Worm (Caenorhabditis elegans) whole organism, L1 larva: Measurements from ENCODE around the gene K07H8.2.
A peak's percentile ranks its signal among the peaks of the same experiment; 100 is the strongest.

ENCODE experiments used
- F16B12.6 ChIP-seq: fragments of 150-350 bp; optimal IDR thresholded peaks from 2 replicates; lab custom pipeline; 2014; ENCODE audit warnings: missing biosample characterization, missing genetic modification characterization
- aha-1 ChIP-seq: fragments of 150-350 bp; optimal IDR thresholded peaks from 2 replicates; lab custom pipeline; 2014; ENCODE audit warnings: missing biosample characterization, missing genetic modification characterization
- alr-1 ChIP-seq: fragments of 200-800 bp; sonication (Bioruptor generic); optimal IDR thresholded peaks from 2 replicates; lab custom pipeline; 2018; ENCODE audit warnings: borderline replicate concordance, mild to moderate bottlenecking, missing genetic modification characterization, missing compliant biosample characterization
- aly-2 ChIP-seq: fragments of 150-350 bp; optimal IDR thresholded peaks from 2 replicates; lab custom pipeline; 2014; ENCODE audit warnings: missing biosample characterization, missing genetic modification characterization
- ceh-63 ChIP-seq: fragments of 200-800 bp; sonication (Bioruptor generic); optimal IDR thresholded peaks from 2 replicates; lab custom pipeline; 2018; ENCODE audit warnings: mild to moderate bottlenecking, missing genetic modification characterization, missing compliant biosample characterization
- ceh-8 ChIP-seq: fragments of 200-800 bp; sonication (Bioruptor generic); optimal IDR thresholded peaks from 2 replicates; lab custom pipeline; 2018; ENCODE audit warnings: mild to moderate bottlenecking, missing genetic modification characterization, moderate library complexity, missing compliant biosample characterization
- ceh-88 ChIP-seq: fragments of 200-800 bp; sonication (Bioruptor generic); IDR thresholded peaks from 2 replicates; pipeline ENCODE4 v1.3.6; 2022; ENCODE audit warnings: missing genetic modification characterization, missing compliant biosample characterization
- ceh-90 ChIP-seq: sonication (generic microtip); optimal IDR thresholded peaks from 2 replicates; lab custom pipeline; 2016; ENCODE audit warnings: missing genetic modification characterization, missing compliant biosample characterization
- dsc-1 ChIP-seq: sonication (generic microtip); optimal IDR thresholded peaks from 2 replicates; lab custom pipeline; 2016; ENCODE audit warnings: mild to moderate bottlenecking, missing genetic modification characterization, missing compliant biosample characterization
- egl-27 ChIP-seq, 2 experiments: fragments of 150-350 bp in 1 of 2; sonication (generic microtip); optimal IDR thresholded peaks; 3 replicates each; lab custom pipeline; 2017 to 2018; ENCODE audit warnings: missing biosample characterization in 2 of 2, missing genetic modification characterization in 2 of 2, missing genetic modification reagents in 2 of 2
- elt-2 ChIP-seq: sonication (generic microtip); optimal IDR thresholded peaks from 2 replicates; lab custom pipeline; 2016; ENCODE audit warnings: missing genetic modification characterization, mild to moderate bottlenecking, inconsistent platforms, missing compliant biosample characterization, missing genetic modification reagents
- elt-3 ChIP-seq, 6 experiments: fragments of 150-350 bp in 1 of 6; sonication (generic microtip); optimal IDR thresholded peaks; 2 replicates each; lab custom pipeline; 2017 to 2018; ENCODE audit warnings: missing biosample characterization in 6 of 6, missing genetic modification characterization in 6 of 6, inconsistent platforms in 1 of 6
- fkh-4 ChIP-seq: sonication (generic microtip); optimal IDR thresholded peaks from 2 replicates; lab custom pipeline; 2016; ENCODE audit warnings: missing compliant biosample characterization, missing genetic modification characterization, borderline replicate concordance
- grh-1 ChIP-seq: fragments of 200-800 bp; sonication (Bioruptor generic); IDR thresholded peaks from 2 replicates; pipeline ENCODE4 v1.3.6; 2022; ENCODE audit warnings: missing genetic modification reagents, missing genetic modification characterization, missing compliant biosample characterization
- hlh-17 ChIP-seq: fragments of 200-800 bp; sonication (Bioruptor generic); optimal IDR thresholded peaks from 2 replicates; lab custom pipeline; 2018; ENCODE audit warnings: missing genetic modification characterization, mild to moderate bottlenecking, missing compliant biosample characterization, moderate library complexity, borderline replicate concordance
- hpl-2 ChIP-seq: fragments of 150-350 bp; optimal IDR thresholded peaks from 2 replicates; lab custom pipeline; 2014; ENCODE audit warnings: missing biosample characterization, missing genetic modification reagents, missing genetic modification characterization
- isw-1 ChIP-seq: fragments of 200-800 bp; sonication (Bioruptor generic); IDR thresholded peaks from 2 replicates; pipeline ENCODE4 v1.3.6; 2022; ENCODE audit warnings: missing genetic modification characterization, missing compliant biosample characterization
- jun-1 ChIP-seq: fragments of 150-350 bp; optimal IDR thresholded peaks from 2 replicates; lab custom pipeline; 2014; ENCODE audit warnings: missing biosample characterization, missing genetic modification reagents, missing genetic modification characterization
- lin-13 ChIP-seq: fragments of 150-350 bp; optimal IDR thresholded peaks from 2 replicates; lab custom pipeline; 2014; ENCODE audit warnings: missing biosample characterization, missing genetic modification reagents, missing genetic modification characterization
- lin-15B ChIP-seq: fragments of 150-350 bp; sonication (generic microtip); optimal IDR thresholded peaks from 3 replicates; lab custom pipeline; 2014; ENCODE audit warnings: missing biosample characterization, missing genetic modification characterization
- lin-35 ChIP-seq, 2 experiments: fragments of 150-350 bp; optimal IDR thresholded peaks; 2 replicates each; lab custom pipeline; 2014; ENCODE audit warnings: missing biosample characterization in 2 of 2, missing genetic modification characterization in 2 of 2, missing genetic modification reagents in 2 of 2
- lin-39 ChIP-seq: fragments of 150-350 bp; optimal IDR thresholded peaks from 2 replicates; lab custom pipeline; 2014; ENCODE audit warnings: missing biosample characterization, missing genetic modification reagents, missing genetic modification characterization
- lir-3 ChIP-seq: sonication (generic microtip); optimal IDR thresholded peaks from 2 replicates; lab custom pipeline; 2016; ENCODE audit warnings: mild to moderate bottlenecking, missing genetic modification characterization, moderate library complexity, missing compliant biosample characterization; ENCODE audit not compliant: poor library complexity
- lsy-2 ChIP-seq, 2 experiments: fragments of 150-350 bp; optimal IDR thresholded peaks; 2 replicates each; lab custom pipeline; 2014; ENCODE audit warnings: missing biosample characterization in 2 of 2, missing genetic modification characterization in 2 of 2
- mdl-1 ChIP-seq, 2 experiments: fragments of 150-350 bp; optimal IDR thresholded peaks; 2 replicates each; lab custom pipeline; 2014 to 2017; ENCODE audit warnings: missing biosample characterization in 2 of 2, missing genetic modification characterization in 2 of 2, inconsistent platforms in 1 of 2
- nhr-19 ChIP-seq: fragments of 200-800 bp; sonication (Bioruptor generic); conservative IDR thresholded peaks from 2 replicates; pipeline ENCODE4 v1.3.6; 2022; ENCODE audit warnings: missing genetic modification characterization, missing compliant biosample characterization
- nhr-20 ChIP-seq: sonication (generic microtip); optimal IDR thresholded peaks from 2 replicates; lab custom pipeline; 2016; ENCODE audit warnings: mild to moderate bottlenecking, missing genetic modification characterization, missing compliant biosample characterization
- nhr-28 ChIP-seq: fragments of 150-350 bp; optimal IDR thresholded peaks from 2 replicates; lab custom pipeline; 2014; ENCODE audit warnings: missing biosample characterization, missing genetic modification characterization
- nhr-47 ChIP-seq: sonication (generic microtip); optimal IDR thresholded peaks from 2 replicates; lab custom pipeline; 2016; ENCODE audit warnings: mild to moderate bottlenecking, missing genetic modification characterization, moderate library complexity, missing compliant biosample characterization
- nhr-71 ChIP-seq: sonication (generic microtip); optimal IDR thresholded peaks from 2 replicates; lab custom pipeline; 2016; ENCODE audit warnings: mild to moderate bottlenecking, missing genetic modification characterization, moderate library complexity, missing compliant biosample characterization
- nhr-76 ChIP-seq: sonication (generic microtip); optimal IDR thresholded peaks from 2 replicates; lab custom pipeline; 2017; ENCODE audit warnings: missing biosample characterization, missing genetic modification characterization
- nhr-77 ChIP-seq: fragments of 150-350 bp; optimal IDR thresholded peaks from 2 replicates; lab custom pipeline; 2014; ENCODE audit warnings: missing biosample characterization, missing genetic modification characterization
- nhr-84 ChIP-seq: sonication (generic microtip); optimal IDR thresholded peaks from 2 replicates; lab custom pipeline; 2017; ENCODE audit warnings: missing biosample characterization, missing genetic modification characterization
- nhr-85 ChIP-seq: sonication (generic microtip); peaks from one replicate; lab custom pipeline; 2016; ENCODE audit warnings: missing genetic modification characterization, inconsistent platforms, missing compliant biosample characterization
- pag-3 ChIP-seq: sonication (generic microtip); optimal IDR thresholded peaks from 2 replicates; lab custom pipeline; 2017; ENCODE audit warnings: missing genetic modification characterization, mild to moderate bottlenecking, missing compliant biosample characterization, antibody characterized with exemption, borderline replicate concordance; ENCODE audit not compliant: insufficient read depth
- rnt-1 ChIP-seq: sonication (generic microtip); optimal IDR thresholded peaks from 2 replicates; lab custom pipeline; 2016; ENCODE audit warnings: mild to moderate bottlenecking, missing genetic modification characterization, moderate library complexity, missing compliant biosample characterization
- snpc-4 ChIP-seq: fragments of 150-350 bp; optimal IDR thresholded peaks from 2 replicates; lab custom pipeline; 2014; ENCODE audit warnings: missing biosample characterization, missing genetic modification characterization
- sox-4 ChIP-seq: sonication (generic microtip); optimal IDR thresholded peaks from 2 replicates; lab custom pipeline; 2016; ENCODE audit warnings: missing genetic modification characterization, missing compliant biosample characterization
- sptf-1 ChIP-seq: fragments of 150-350 bp; optimal IDR thresholded peaks from 2 replicates; lab custom pipeline; 2014; ENCODE audit warnings: missing biosample characterization, missing genetic modification characterization
- sup-37 ChIP-seq: fragments of 200-800 bp; sonication (Bioruptor generic); optimal IDR thresholded peaks from 2 replicates; lab custom pipeline; 2018; ENCODE audit warnings: mild to moderate bottlenecking, missing genetic modification characterization, missing compliant biosample characterization
- tlp-1 ChIP-seq: fragments of 150-350 bp; optimal IDR thresholded peaks from 2 replicates; lab custom pipeline; 2014; ENCODE audit warnings: missing biosample characterization, missing genetic modification characterization
- unc-130 ChIP-seq: fragments of 150-350 bp; optimal IDR thresholded peaks from 2 replicates; lab custom pipeline; 2017; ENCODE audit warnings: missing biosample characterization, missing genetic modification characterization, inconsistent platforms
- unc-62 ChIP-seq: fragments of 150-350 bp; optimal IDR thresholded peaks from 2 replicates; lab custom pipeline; 2014; ENCODE audit warnings: missing biosample characterization, missing genetic modification reagents, missing genetic modification characterization
- unc-86 ChIP-seq: sonication (generic microtip); optimal IDR thresholded peaks from 2 replicates; lab custom pipeline; 2016; ENCODE audit warnings: missing genetic modification characterization, missing compliant biosample characterization
- unc-98 ChIP-seq: fragments of 200-800 bp; sonication (Bioruptor generic); IDR thresholded peaks from 2 replicates; pipeline ENCODE4 v1.3.6; 2022; ENCODE audit warnings: missing genetic modification characterization, missing compliant biosample characterization
- zag-1 ChIP-seq: fragments of 150-350 bp; optimal IDR thresholded peaks from 2 replicates; lab custom pipeline; 2014; ENCODE audit warnings: missing biosample characterization, missing genetic modification characterization
- ztf-4 ChIP-seq: fragments of 150-350 bp; optimal IDR thresholded peaks from 2 replicates; lab custom pipeline; 2014; ENCODE audit warnings: missing biosample characterization, missing genetic modification characterization

K07H8.2 gene

ce11 chrIV:8287287-8287686, 4.0 kb upstream of the K07H8.2 start:
- TF ChIP-seq snpc-4 (no peak), jun-1 (no peak)
- TF ChIP-seq, all 84 proteins: peak for 0

- TF ChIP-seq fkh-4 (tag; lab: Kevin White, UChicago), result no peak
- no peak for TF ChIP-seq elt-2
- TF ChIP-seq unc-86 (tag; lab: Kevin White, UChicago), result no peak
- TF ChIP-seq unc-62 (GFP tag; lab: Kevin White, UChicago), result no peak
- TF ChIP-seq nhr-19 (GFP tag; lab: Robert Waterston, UW), result no peak
- TF ChIP-seq ceh-8, result peak; percentile 1
- TF ChIP-seq hpl-2 (GFP tag; lab: Kevin White, UChicago), result no peak
These were observed 2.2 kb upstream of the K07H8.2 start for ce11 chrIV:8289105-8289504.

ce11 chrIV:8289505-8289579, 2.0 kb upstream of the K07H8.2 start, which contains the start of gene nucl-1:
Gene nucl-1, minus strand, starts transcription at chrIV:8289530.
- no peak for TF ChIP-seq alr-1

- TF ChIP-seq jun-1, result peak; percentile 5
- peak; percentile 64 to 86 for TF ChIP-seq lsy-2 (tag; optimal IDR thresholded peaks at IDR 0.05; lab: Kevin White, UChicago)
- TF ChIP-seq hlh-17 (GFP tag; lab: Kevin White, UChicago), result no peak
- TF ChIP-seq ztf-4 (tag; lab: Kevin White, UChicago), result no peak
- TF ChIP-seq elt-3 (tag; optimal IDR thresholded peaks at IDR 0.05; lab: Kevin White, UChicago), result peak in 1 of 6 experiments; percentile 57
- TF ChIP-seq nhr-28 (tag; lab: Kevin White, UChicago), result no peak
- no peak for TF ChIP-seq sptf-1 (tag; lab: Kevin White, UChicago)
- TF ChIP-seq pag-3 (tag; lab: Kevin White, UChicago), result no peak
- TF ChIP-seq mdl-1 (tag; optimal IDR thresholded peaks at IDR 0.05; lab: Kevin White, UChicago), result peak in 1 of 2 experiments; percentile 20
- no peak for TF ChIP-seq grh-1 (GFP tag; lab: Robert Waterston, UW)
- peak; percentile 18 for TF ChIP-seq lin-15B (tag; lab: Kevin White, UChicago)
- peak; percentile 45 for TF ChIP-seq nhr-47
- no peak for TF ChIP-seq nhr-77 (tag; lab: Kevin White, UChicago)
- no peak for TF ChIP-seq egl-27 (tag; optimal IDR thresholded peaks at IDR 0.05; lab: Kevin White, UChicago)
- TF ChIP-seq lin-39 (tag; lab: Kevin White, UChicago), result no peak
- TF ChIP-seq nhr-19 (GFP tag; lab: Robert Waterston, UW), result no peak
- peak; percentile 53 for TF ChIP-seq nhr-71 (tag; lab: Kevin White, UChicago)
- no peak for TF ChIP-seq unc-130 (tag; lab: Kevin White, UChicago)
- no peak for TF ChIP-seq aly-2 (tag; lab: Kevin White, UChicago)
- TF ChIP-seq zag-1 (tag; lab: Kevin White, UChicago), result no peak
- no peak for TF ChIP-seq ceh-90
- TF ChIP-seq nhr-76 (tag; lab: Kevin White, UChicago), result no peak
- no peak for TF ChIP-seq ceh-88 (GFP tag; lab: Robert Waterston, UW)
- peak; percentile 50 for TF ChIP-seq isw-1
- no peak for TF ChIP-seq lir-3
- TF ChIP-seq rnt-1 (tag; lab: Kevin White, UChicago), result peak; percentile 39
- TF ChIP-seq lin-13 (GFP tag; lab: Kevin White, UChicago), result no peak
- TF ChIP-seq F16B12.6, result peak; percentile 34
- no peak for TF ChIP-seq unc-98
- no peak for TF ChIP-seq nhr-85 (tag; lab: Kevin White, UChicago)
- TF ChIP-seq nhr-84, result no peak
- TF ChIP-seq dsc-1, result peak; percentile 35
- TF ChIP-seq fkh-4 (tag; lab: Kevin White, UChicago), result no peak
- no peak for TF ChIP-seq tlp-1 (tag; lab: Kevin White, UChicago)
- TF ChIP-seq aha-1 (tag; lab: Kevin White, UChicago), result no peak
- no peak for TF ChIP-seq ceh-63
- no peak for TF ChIP-seq sox-4 (tag; lab: Kevin White, UChicago)
- no peak for TF ChIP-seq unc-62 (GFP tag; lab: Kevin White, UChicago)
- no peak for TF ChIP-seq sup-37 (GFP tag; lab: Kevin White, UChicago)
- peak; percentile 71 to 83 for TF ChIP-seq lin-35 (GFP tag; optimal IDR thresholded peaks at IDR 0.05; lab: Kevin White, UChicago)
- TF ChIP-seq nhr-20 (tag; lab: Kevin White, UChicago), result peak; percentile 61
These were observed 1.6 kb upstream of the K07H8.2 start, which contains the start of gene daf-31 for ce11 chrIV:8289580-8290323. Gene daf-31, plus strand, starts transcription at chrIV:8290273.
